Worm (Caenorhabditis elegans) whole organism, L3 larva: ENCODE measurements around the gene ZK1055.2.

Experiments
- R02D3.7 ChIP-seq: fragments of 150-350 bp; optimal IDR thresholded peaks from 2 replicates; lab custom pipeline; 2014; ENCODE audit warnings: missing biosample characterization, missing genetic modification characterization
- elt-1 ChIP-seq: fragments of 150-350 bp; optimal IDR thresholded peaks from 2 replicates; lab custom pipeline; 2014; ENCODE audit warnings: missing biosample characterization, missing genetic modification characterization
- nhr-12 ChIP-seq: fragments of 150-350 bp; optimal IDR thresholded peaks from 2 replicates; lab custom pipeline; 2014; ENCODE audit warnings: missing biosample characterization, missing genetic modification characterization
- nhr-28 ChIP-seq: fragments of 150-350 bp; optimal IDR thresholded peaks from 2 replicates; lab custom pipeline; 2014; ENCODE audit warnings: missing biosample characterization, missing genetic modification characterization
- nhr-76 ChIP-seq: fragments of 150-350 bp; sonication (generic microtip); optimal IDR thresholded peaks from 5 replicates; lab custom pipeline; 2014; ENCODE audit warnings: missing biosample characterization, missing genetic modification characterization
- nhr-77 ChIP-seq: fragments of 150-350 bp; optimal IDR thresholded peaks from 2 replicates; lab custom pipeline; 2014; ENCODE audit warnings: missing biosample characterization, missing genetic modification characterization
- pha-4 ChIP-seq: fragments of 150-350 bp; optimal IDR thresholded peaks from 2 replicates; lab custom pipeline; 2014; ENCODE audit warnings: missing biosample characterization, missing genetic modification reagents, missing genetic modification characterization
- snpc-4 ChIP-seq: fragments of 150-350 bp; optimal IDR thresholded peaks from 2 replicates; lab custom pipeline; 2014; ENCODE audit warnings: missing biosample characterization, missing genetic modification characterization
- unc-62 ChIP-seq: fragments of 150-350 bp; sonication (generic microtip); optimal IDR thresholded peaks from 4 replicates; lab custom pipeline; 2014; ENCODE audit warnings: missing biosample characterization, missing genetic modification reagents, missing genetic modification characterization
- ztf-11 ChIP-seq: fragments of 150-350 bp; optimal IDR thresholded peaks from 2 replicates; lab custom pipeline; 2014; ENCODE audit warnings: missing biosample characterization, missing genetic modification characterization

DNA sequence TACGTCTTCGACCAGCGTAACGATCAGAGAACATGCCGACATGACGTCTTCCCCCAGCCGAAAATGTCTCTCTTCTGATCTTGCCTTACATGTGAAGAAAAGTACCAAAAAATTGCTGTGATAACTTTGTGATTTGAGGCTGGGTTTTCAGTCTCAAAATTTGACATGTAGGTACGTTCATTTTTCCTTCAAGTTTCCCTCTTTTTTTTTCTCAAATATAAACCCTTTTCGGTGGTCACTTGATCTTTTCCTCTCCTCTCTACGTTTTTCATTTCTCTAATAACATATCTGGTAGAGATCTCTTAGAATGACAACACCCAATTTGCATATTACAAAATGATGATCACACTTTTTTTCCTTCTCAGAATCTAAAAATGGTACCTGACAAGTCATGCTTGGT is 31.5 kb downstream of the ZK1055.2 start, which contains the start of gene nhr-37:
- no peak for TF ChIP-seq ztf-11 (tag; lab: Kevin White, UChicago)
- TF ChIP-seq R02D3.7 (tag; lab: Kevin White, UChicago) = no peak
- TF ChIP-seq snpc-4 (tag; lab: Kevin White, UChicago) = no peak
- TF ChIP-seq unc-62 (GFP tag; lab: Kevin White, UChicago) = no peak
- TF ChIP-seq nhr-28 (tag; lab: Kevin White, UChicago) = no peak
- TF ChIP-seq pha-4 = no peak
- no peak for TF ChIP-seq elt-1
- TF ChIP-seq nhr-12 = no peak
- no peak for TF ChIP-seq nhr-76
- TF ChIP-seq nhr-77 (tag; lab: Kevin White, UChicago) = no peak
